Worm (Caenorhabditis elegans): ENCODE measurements around the gene unc-53.

unc-53 gene

ce11 chrII:11103052-11103451 is 13.8 kb upstream of the unc-53 start (continued):
- no peak for TF ChIP-seq elt-1 (tag; optimal IDR thresholded peaks at IDR 0.05)
- peak; percentile 89 for TF ChIP-seq nhr-129 (tag; optimal IDR thresholded peaks at IDR 0.05)
- no peak for TF ChIP-seq ama-1 (optimal IDR thresholded peaks at IDR 0.05)
- no peak for TF ChIP-seq ztf-11 (tag; optimal IDR thresholded peaks at IDR 0.05)
- TF ChIP-seq Y55F3AM.14 (GFP tag; optimal IDR thresholded peaks at IDR 0.05): no peak
- TF ChIP-seq F13H6.1 (tag; optimal IDR thresholded peaks at IDR 0.05): peak; percentile 45
- TF ChIP-seq blmp-1 (tag; optimal IDR thresholded peaks at IDR 0.05; ENCODE audit: insufficient read depth): no peak
- no peak for TF ChIP-seq dmd-4 (tag; optimal IDR thresholded peaks at IDR 0.05)
- TF ChIP-seq peb-1 (tag; optimal IDR thresholded peaks at IDR 0.05): no peak

ce11 chrII:11101171-11101570 is 11.9 kb upstream of the unc-53 start:
- TF ChIP-seq zag-1 (tag; optimal IDR thresholded peaks at IDR 0.05) (no peak), mbf-1 (tag; optimal IDR thresholded peaks at IDR 0.05) (no peak), nhr-25 (tag; optimal IDR thresholded peaks at IDR 0.05) (no peak), F13H6.1 (tag; optimal IDR thresholded peaks at IDR 0.05) (no peak), sma-9 (GFP tag; optimal IDR thresholded peaks at IDR 0.05) (no peak), sma-9 (tag; optimal IDR thresholded peaks at IDR 0.05) (no peak), nhr-11 (tag; optimal IDR thresholded peaks at IDR 0.05) (no peak), ztf-1 (GFP tag; conservative IDR thresholded peaks at IDR 0.05) (no peak), sma-3 (GFP tag; optimal IDR thresholded peaks at IDR 0.05) (no peak), unc-62 (GFP tag; optimal IDR thresholded peaks at IDR 0.05) (no peak), ama-1 (optimal IDR thresholded peaks at IDR 0.05) (no peak), elt-3 (tag; optimal IDR thresholded peaks at IDR 0.05) (no peak)

ce11 chrII:11099841-11100240 is 10.6 kb upstream of the unc-53 start, which contains the start of gene C09H10.4:
C09H10.4 (plus strand) TSS chrII:11100141.
- no peak for TF ChIP-seq nhr-237 (tag; optimal IDR thresholded peaks at IDR 0.05)
- no peak for TF ChIP-seq sem-4 (tag; optimal IDR thresholded peaks at IDR 0.05)
- TF ChIP-seq nhr-11 (tag; optimal IDR thresholded peaks at IDR 0.05): no peak
- TF ChIP-seq zag-1 (tag; optimal IDR thresholded peaks at IDR 0.05): no peak
- TF ChIP-seq unc-55 (GFP tag; optimal IDR thresholded peaks at IDR 0.05): no peak
- TF ChIP-seq mdl-1 (tag; optimal IDR thresholded peaks at IDR 0.05): no peak
- no peak for TF ChIP-seq crh-2 (tag; optimal IDR thresholded peaks at IDR 0.05)
- no peak for TF ChIP-seq nhr-6 (tag; optimal IDR thresholded peaks at IDR 0.05)
- TF ChIP-seq nhr-25 (tag; optimal IDR thresholded peaks at IDR 0.05): no peak

ce11 chrII:11097154-11097887 is 8.1 kb upstream of the unc-53 start, which contains the start of the genes rpl-36.A and nuo-1:
rpl-36.A (minus strand) TSS chrII:11097204.
nuo-1 (plus strand) TSS chrII:11097837.
- TF ChIP-seq blmp-1 (tag; optimal IDR thresholded peaks at IDR 0.05; ENCODE audit: insufficient read depth): peak; percentile 94
- peak; percentile 64 for TF ChIP-seq F13H6.1 (tag; optimal IDR thresholded peaks at IDR 0.05)
- TF ChIP-seq skn-1 (tag; optimal IDR thresholded peaks at IDR 0.05): no peak
- no peak for TF ChIP-seq nhr-6 (tag; optimal IDR thresholded peaks at IDR 0.05)
- TF ChIP-seq unc-39 (tag; optimal IDR thresholded peaks at IDR 0.05): no peak
- no peak for TF ChIP-seq nhr-12 (tag; optimal IDR thresholded peaks at IDR 0.05)
- TF ChIP-seq nhr-10 (tag; optimal IDR thresholded peaks at IDR 0.05): no peak
- peak; percentile 92 to 99 for TF ChIP-seq lsy-2 (tag; optimal IDR thresholded peaks at IDR 0.05)
- TF ChIP-seq nhr-77 (tag; optimal IDR thresholded peaks at IDR 0.05): no peak
- TF ChIP-seq ztf-1 (GFP tag; conservative IDR thresholded peaks at IDR 0.05): no peak
- TF ChIP-seq Y55F3AM.14 (GFP tag; optimal IDR thresholded peaks at IDR 0.05): no peak
- no peak for TF ChIP-seq mbf-1 (tag; optimal IDR thresholded peaks at IDR 0.05)
- TF ChIP-seq ama-1 (optimal IDR thresholded peaks at IDR 0.05): peak; percentile 43
- no peak for TF ChIP-seq elt-3 (tag; optimal IDR thresholded peaks at IDR 0.05)
- TF ChIP-seq ztf-4 (tag; optimal IDR thresholded peaks at IDR 0.05): peak; percentile 54
- TF ChIP-seq ceh-16 (tag; optimal IDR thresholded peaks at IDR 0.05): no peak
- peak; percentile 73 for TF ChIP-seq fos-1 (tag; optimal IDR thresholded peaks at IDR 0.05)
- TF ChIP-seq unc-55 (GFP tag; optimal IDR thresholded peaks at IDR 0.05): peak; percentile 97
- peak; percentile 33 for TF ChIP-seq ZK546.5 (tag; optimal IDR thresholded peaks at IDR 0.05)
- TF ChIP-seq ztf-11 (tag; optimal IDR thresholded peaks at IDR 0.05): no peak
- peak; percentile 76 for TF ChIP-seq snpc-4 (tag; optimal IDR thresholded peaks at IDR 0.05)
- TF ChIP-seq nhr-129 (tag; optimal IDR thresholded peaks at IDR 0.05): peak; percentile 90
- no peak for TF ChIP-seq lin-39 (tag; optimal IDR thresholded peaks at IDR 0.05)
- TF ChIP-seq C34F6.9 (tag; optimal IDR thresholded peaks at IDR 0.05): peak; percentile 94
- peak; percentile 88 for TF ChIP-seq lin-11 (tag; optimal IDR thresholded peaks at IDR 0.05)
- peak; percentile 83 for TF ChIP-seq nhr-21 (tag; optimal IDR thresholded peaks at IDR 0.05)
- TF ChIP-seq ceh-82 (tag; optimal IDR thresholded peaks at IDR 0.05): no peak
- TF ChIP-seq lin-13 (GFP tag; optimal IDR thresholded peaks at IDR 0.05): peak; percentile 83
- no peak for TF ChIP-seq elt-1 (tag; optimal IDR thresholded peaks at IDR 0.05)
- no peak for TF ChIP-seq aly-2 (tag; optimal IDR thresholded peaks at IDR 0.05)
- TF ChIP-seq crh-2 (tag; optimal IDR thresholded peaks at IDR 0.05): peak; percentile 89
- TF ChIP-seq peb-1 (tag; optimal IDR thresholded peaks at IDR 0.05): no peak
- TF ChIP-seq sma-3 (GFP tag; optimal IDR thresholded peaks at IDR 0.05): peak; percentile 80
- no peak for TF ChIP-seq R02D3.7 (tag; optimal IDR thresholded peaks at IDR 0.05)
- peak; percentile 86 for TF ChIP-seq nhr-25 (tag; optimal IDR thresholded peaks at IDR 0.05)
- no peak for TF ChIP-seq dmd-4 (tag; optimal IDR thresholded peaks at IDR 0.05)
- TF ChIP-seq nhr-237 (tag; optimal IDR thresholded peaks at IDR 0.05): no peak
- no peak for TF ChIP-seq alr-1 (tag; optimal IDR thresholded peaks at IDR 0.05)
